Worm (Caenorhabditis elegans) whole organism, L2 larva: ENCODE data around the gene C03B1.2.

Experiments
- R02D3.7 ChIP-seq: fragments of 150-350 bp; optimal IDR thresholded peaks from 2 replicates; lab custom pipeline; 2014; ENCODE audit warnings: missing biosample characterization, missing genetic modification characterization
- ama-1 ChIP-seq: fragments of 150-350 bp; optimal IDR thresholded peaks from 2 replicates; lab custom pipeline; 2018; ENCODE audit warnings: inconsistent platforms
- blmp-1 ChIP-seq: sonication (generic microtip); optimal IDR thresholded peaks from 2 replicates; lab custom pipeline; 2017; ENCODE audit warnings: missing genetic modification characterization, mild to moderate bottlenecking, missing compliant biosample characterization, antibody characterized with exemption, moderate library complexity; ENCODE audit not compliant: insufficient read depth
- ceh-82 ChIP-seq: fragments of 150-350 bp; optimal IDR thresholded peaks from 2 replicates; lab custom pipeline; 2014; ENCODE audit warnings: missing biosample characterization, missing genetic modification characterization
- nhr-21 ChIP-seq: fragments of 150-350 bp; optimal IDR thresholded peaks from 2 replicates; lab custom pipeline; 2014; ENCODE audit warnings: missing biosample characterization, missing genetic modification characterization
- skn-1 ChIP-seq: sonication (generic microtip); optimal IDR thresholded peaks from 2 replicates; lab custom pipeline; 2017; ENCODE audit warnings: missing biosample characterization, missing genetic modification characterization
- snpc-4 ChIP-seq: fragments of 150-350 bp; optimal IDR thresholded peaks from 2 replicates; lab custom pipeline; 2014; ENCODE audit warnings: missing biosample characterization, missing genetic modification characterization
- unc-55 ChIP-seq: fragments of 150-350 bp; sonication (generic microtip); optimal IDR thresholded peaks from 3 replicates; lab custom pipeline; 2014; ENCODE audit warnings: missing biosample characterization, missing genetic modification reagents, missing genetic modification characterization

- TF ChIP-seq blmp-1 (tag; lab: Kevin White, UChicago) (no peak), ama-1 (lab: Kevin White, UChicago) (no peak), nhr-21 (tag; lab: Kevin White, UChicago) (no peak), unc-55 (no peak), R02D3.7 (tag; lab: Kevin White, UChicago) (no peak), snpc-4 (no peak), skn-1 (tag; lab: Kevin White, UChicago) (no peak), ceh-82 (tag; lab: Kevin White, UChicago) (no peak)
Measured at ce11 chrX:6350016-6350415, 19.8 kb upstream of the C03B1.2 start, which contains the start of gene C03B1.6.
